Worm (Caenorhabditis elegans) whole organism, L2 larva: ENCODE results near the gene C17C3.11.

ENCODE experiments used
- F13H6.1 ChIP-seq: sonication (generic microtip); optimal IDR thresholded peaks from 2 replicates; lab custom pipeline; 2016; ENCODE audit warnings: missing genetic modification characterization, missing compliant biosample characterization
- ceh-82 ChIP-seq: fragments of 150-350 bp; optimal IDR thresholded peaks from 2 replicates; lab custom pipeline; 2014; ENCODE audit warnings: missing biosample characterization, missing genetic modification characterization
- lin-13 ChIP-seq: fragments of 150-350 bp; optimal IDR thresholded peaks from 2 replicates; lab custom pipeline; 2014; ENCODE audit warnings: missing biosample characterization, missing genetic modification reagents, missing genetic modification characterization
- lsy-2 ChIP-seq, 2 experiments: fragments of 150-350 bp in 1 of 2; sonication (generic microtip) in 1 of 2; optimal IDR thresholded peaks; 2 replicates each; lab custom pipeline; 2014 to 2017; ENCODE audit warnings: missing biosample characterization in 2 of 2, missing genetic modification characterization in 2 of 2
- mab-5 ChIP-seq: fragments of 150-350 bp; optimal IDR thresholded peaks from 2 replicates; lab custom pipeline; 2014; ENCODE audit warnings: missing biosample characterization, missing genetic modification characterization
- nhr-21 ChIP-seq: fragments of 150-350 bp; optimal IDR thresholded peaks from 2 replicates; lab custom pipeline; 2014; ENCODE audit warnings: missing biosample characterization, missing genetic modification characterization
- nhr-237 ChIP-seq: fragments of 150-350 bp; optimal IDR thresholded peaks from 2 replicates; lab custom pipeline; 2014; ENCODE audit warnings: missing biosample characterization, missing genetic modification characterization
- nhr-25 ChIP-seq: fragments of 150-350 bp; sonication (generic microtip); optimal IDR thresholded peaks from 3 replicates; lab custom pipeline; 2014; ENCODE audit warnings: missing biosample characterization, missing genetic modification characterization
- sma-3 ChIP-seq: sonication (generic microtip); optimal IDR thresholded peaks from 2 replicates; lab custom pipeline; 2016; ENCODE audit warnings: missing genetic modification reagents, missing genetic modification characterization, missing compliant biosample characterization
- snpc-4 ChIP-seq: fragments of 150-350 bp; optimal IDR thresholded peaks from 2 replicates; lab custom pipeline; 2014; ENCODE audit warnings: missing biosample characterization, missing genetic modification characterization
- zag-1 ChIP-seq: fragments of 150-350 bp; optimal IDR thresholded peaks from 2 replicates; lab custom pipeline; 2014; ENCODE audit warnings: missing biosample characterization, missing genetic modification characterization

ce11 chrII:5521411-5521810 is 16.2 kb upstream of the C17C3.11 start, which contains the start of gene ZK177.12:
- TF ChIP-seq zag-1 (tag; lab: Kevin White, UChicago) (no peak), F13H6.1 (tag; lab: Kevin White, UChicago) (no peak), snpc-4 (tag; lab: Kevin White, UChicago) (no peak), nhr-21 (tag; lab: Kevin White, UChicago) (no peak), lsy-2 (tag; optimal IDR thresholded peaks at IDR 0.05; lab: Kevin White, UChicago) (no peak), nhr-237 (tag; lab: Kevin White, UChicago) (no peak), ceh-82 (no peak), mab-5 (tag; lab: Kevin White, UChicago) (no peak), lin-13 (GFP tag; lab: Kevin White, UChicago) (no peak), nhr-25 (no peak), sma-3 (GFP tag; lab: Kevin White, UChicago) (no peak)
